Fruit fly (Drosophila melanogaster) whole organism, embryonic: ENCODE results near the gene sud1.

Experiments used
- Abd-B ChIP-seq: fragments of 200-800 bp; sonication (Bioruptor generic); optimal IDR thresholded peaks from 2 replicates; lab custom pipeline; 2018; ENCODE audit warnings: missing biosample characterization, mild to moderate bottlenecking, missing genetic modification characterization, moderate library complexity
- Atf6 ChIP-seq: fragments of 200-800 bp; sonication (Bioruptor generic); IDR thresholded peaks from 2 replicates; pipeline ENCODE4 v1.3.6; 2022; ENCODE audit warnings: missing biosample characterization, missing genetic modification characterization
- BEAF-32 ChIP-seq: fragments of 200-800 bp; sonication (Bioruptor generic); optimal IDR thresholded peaks from 3 replicates; lab custom pipeline; 2017; ENCODE audit warnings: missing biosample characterization, missing genetic modification characterization, mild to moderate bottlenecking, moderate library complexity, missing genetic modification reagents
- Bteb2 ChIP-seq: fragments of 200-800 bp; sonication (Bioruptor generic); optimal IDR thresholded peaks from 2 replicates; lab custom pipeline; 2016; ENCODE audit warnings: missing biosample characterization, missing genetic modification characterization
- C15 ChIP-seq: fragments of 200-800 bp; sonication (Bioruptor generic); IDR thresholded peaks from 3 replicates; pipeline ENCODE4 v1.3.6; 2022; ENCODE audit warnings: missing biosample characterization, missing genetic modification characterization
- CG10431 ChIP-seq: fragments of 200-800 bp; sonication (Bioruptor generic); optimal IDR thresholded peaks from 3 replicates; lab custom pipeline; 2018; ENCODE audit warnings: missing biosample characterization, mild to moderate bottlenecking, missing genetic modification characterization
- CG13894 ChIP-seq: fragments of 200-800 bp; sonication (Bioruptor generic); optimal IDR thresholded peaks from 3 replicates; lab custom pipeline; 2018; ENCODE audit warnings: missing biosample characterization, mild to moderate bottlenecking, missing genetic modification characterization, moderate library complexity
- CG15479 ChIP-seq: fragments of 200-800 bp; sonication (Bioruptor generic); optimal IDR thresholded peaks from 3 replicates; lab custom pipeline; 2019; ENCODE audit warnings: missing biosample characterization, mild to moderate bottlenecking, missing genetic modification characterization, moderate library complexity
- CG17361 ChIP-seq: fragments of 200-800 bp; sonication (Bioruptor generic); IDR thresholded peaks from 3 replicates; pipeline ENCODE4 v1.3.6; 2022; ENCODE audit warnings: missing biosample characterization, missing genetic modification characterization
- CG17802 ChIP-seq: fragments of 200-800 bp; sonication (Bioruptor generic); optimal IDR thresholded peaks from 2 replicates; lab custom pipeline; 2018; ENCODE audit warnings: missing biosample characterization, mild to moderate bottlenecking, missing genetic modification characterization, moderate library complexity
- CG18011 ChIP-seq: fragments of 200-800 bp; sonication (Bioruptor generic); optimal IDR thresholded peaks from 2 replicates; lab custom pipeline; 2017; ENCODE audit warnings: missing biosample characterization, missing genetic modification characterization, mild to moderate bottlenecking, moderate library complexity, missing genotype
- CG3726 ChIP-seq: fragments of 200-800 bp; sonication (Bioruptor generic); IDR thresholded peaks from 3 replicates; pipeline ENCODE4, ENCODE4 v1.3.6; 2022; ENCODE audit warnings: missing biosample characterization, missing genetic modification characterization
- CG7556 ChIP-seq: fragments of 200-800 bp; sonication (Bioruptor generic); optimal IDR thresholded peaks from 2 replicates; lab custom pipeline; 2017; ENCODE audit warnings: missing biosample characterization, mild to moderate bottlenecking, missing genetic modification characterization
- CG8478 ChIP-seq: fragments of >200 bp; optimal IDR thresholded peaks from 2 replicates; lab custom pipeline; 2018
- CG9609 ChIP-seq: fragments of 200-800 bp; sonication (Bioruptor generic); optimal IDR thresholded peaks from 3 replicates; lab custom pipeline; 2016; ENCODE audit warnings: missing biosample characterization, missing genetic modification characterization
- CHES-1-like ChIP-seq: fragments of 200-800 bp; sonication (Bioruptor generic); optimal IDR thresholded peaks from 2 replicates; lab custom pipeline; 2016; ENCODE audit warnings: missing biosample characterization, missing genetic modification characterization
- Chrac-16 ChIP-seq: fragments of 200-800 bp; sonication (Bioruptor generic); optimal IDR thresholded peaks from 3 replicates; lab custom pipeline; 2016; ENCODE audit warnings: missing biosample characterization, missing genetic modification characterization
- Dfd ChIP-seq, 2 experiments: fragments of >200 bp; optimal IDR thresholded peaks; 2 replicates each; lab custom pipeline; 2017; ENCODE audit warnings: missing biosample characterization in 2 of 2, missing genetic modification characterization in 2 of 2
- Dll ChIP-seq: fragments of 200-800 bp; sonication (Bioruptor generic); IDR thresholded peaks from 4 replicates; pipeline ENCODE4 v1.3.6; 2022; ENCODE audit warnings: missing biosample characterization, missing genetic modification characterization; ENCODE audit not compliant: partially characterized antibody
- E2f2 ChIP-seq: fragments of 200-800 bp; sonication (Bioruptor generic); IDR thresholded peaks from 2 replicates; pipeline ENCODE4 v1.3.6; 2022; ENCODE audit warnings: missing biosample characterization, missing genetic modification characterization
- Eip74EF ChIP-seq, 2 experiments: fragments of 200-800 bp in 1 of 2; fragments of >200 bp in 1 of 2; sonication (Bioruptor generic) in 1 of 2; optimal IDR thresholded peaks; 2 replicates each; lab custom pipeline; 2017 to 2019; ENCODE audit warnings: missing biosample characterization in 2 of 2, missing genetic modification characterization in 2 of 2, mild to moderate bottlenecking in 1 of 2, moderate library complexity in 1 of 2
- GATAe ChIP-seq: fragments of 200-800 bp; sonication (Bioruptor generic); conservative IDR thresholded peaks from 2 replicates; pipeline ENCODE4 v1.3.6; 2022; ENCODE audit warnings: missing biosample characterization, missing genetic modification characterization
- Hsf ChIP-seq: fragments of 200-800 bp; sonication (Bioruptor generic); optimal IDR thresholded peaks from 3 replicates; lab custom pipeline; 2016; ENCODE audit warnings: missing biosample characterization, missing genetic modification characterization
- Lim3 ChIP-seq: fragments of 200-800 bp; sonication (Bioruptor generic); IDR thresholded peaks from 2 replicates; pipeline ENCODE4 v1.3.6; 2022; ENCODE audit warnings: missing biosample characterization, missing genetic modification characterization
- Sry-β ChIP-seq: fragments of 200-800 bp; sonication (Bioruptor generic); optimal IDR thresholded peaks from 2 replicates; lab custom pipeline; 2018; ENCODE audit warnings: missing biosample characterization, mild to moderate bottlenecking, missing genetic modification characterization, moderate library complexity
- abd-A ChIP-seq: fragments of 200-800 bp; sonication (Bioruptor generic); optimal IDR thresholded peaks from 3 replicates; lab custom pipeline; 2019; ENCODE audit warnings: missing biosample characterization, mild to moderate bottlenecking, missing genetic modification characterization, moderate library complexity
- bbx ChIP-seq: fragments of 200-800 bp; sonication (Bioruptor generic); IDR thresholded peaks from 2 replicates; pipeline ENCODE4 v1.3.6; 2022; ENCODE audit warnings: missing biosample characterization, missing genetic modification characterization; ENCODE audit not compliant: partially characterized antibody
- corto ChIP-seq: fragments of 200-800 bp; sonication (Bioruptor generic); optimal IDR thresholded peaks from 2 replicates; lab custom pipeline; 2016; ENCODE audit warnings: missing biosample characterization, mild to moderate bottlenecking, missing genetic modification characterization, moderate library complexity
- dan ChIP-seq: fragments of 200-800 bp; sonication (Bioruptor generic); IDR thresholded peaks from 2 replicates; pipeline ENCODE4 v1.3.6; 2022; ENCODE audit warnings: missing biosample characterization, missing genetic modification characterization
- dmrt11E ChIP-seq: fragments of 200-800 bp; sonication (Bioruptor generic); optimal IDR thresholded peaks from 3 replicates; lab custom pipeline; 2018; ENCODE audit warnings: missing biosample characterization, mild to moderate bottlenecking, missing genetic modification characterization, moderate library complexity
- en ChIP-seq: fragments of 200-800 bp; sonication (Bioruptor generic); optimal IDR thresholded peaks from 2 replicates; lab custom pipeline; 2016; ENCODE audit warnings: missing biosample characterization, missing genetic modification characterization
- eve ChIP-seq, 2 experiments: fragments of >200 bp; optimal IDR thresholded peaks; 2 replicates each; lab custom pipeline; 2017; ENCODE audit warnings: missing biosample characterization in 2 of 2, missing genetic modification characterization in 2 of 2
- fd64A ChIP-seq: fragments of 200-800 bp; sonication (Bioruptor generic); optimal IDR thresholded peaks from 3 replicates; lab custom pipeline; 2018; ENCODE audit warnings: missing biosample characterization, mild to moderate bottlenecking, missing genetic modification characterization
- fru ChIP-seq: fragments of >200 bp; optimal IDR thresholded peaks from 2 replicates; lab custom pipeline; 2017
- gfzf ChIP-seq: fragments of 200-800 bp; sonication (Bioruptor generic); optimal IDR thresholded peaks from 2 replicates; lab custom pipeline; 2016; ENCODE audit warnings: missing biosample characterization, mild to moderate bottlenecking, missing genetic modification characterization, moderate library complexity
- lola ChIP-seq, 3 experiments: fragments of >200 bp in 2 of 3; fragments of 200-800 bp in 1 of 3; sonication (Bioruptor generic) in 1 of 3; optimal IDR thresholded peaks; 2 replicates each; lab custom pipeline; 2017 to 2019; ENCODE audit warnings: missing biosample characterization in 3 of 3, missing genetic modification characterization in 3 of 3, mild to moderate bottlenecking in 1 of 3, moderate library complexity in 1 of 3
- luna ChIP-seq: fragments of 200-800 bp; sonication (Bioruptor generic); optimal IDR thresholded peaks from 2 replicates; lab custom pipeline; 2016; ENCODE audit warnings: missing biosample characterization, missing genetic modification characterization
- org-1 ChIP-seq: fragments of 200-800 bp; sonication (Bioruptor generic); optimal IDR thresholded peaks from 2 replicates; lab custom pipeline; 2017; ENCODE audit warnings: missing biosample characterization, missing genetic modification characterization
- prd ChIP-seq, 3 experiments: fragments of >200 bp in 2 of 3; fragments of 200-800 bp in 1 of 3; sonication (Bioruptor generic) in 1 of 3; optimal IDR thresholded peaks in 2 of 3; IDR thresholded peaks in 1 of 3; 2 replicates in 2 of 3; 3 replicates in 1 of 3; pipeline versions ENCODE4 v1.3.6 to Lab custom; 2017 to 2022; ENCODE audit warnings: missing biosample characterization in 1 of 3, missing genetic modification characterization in 1 of 3
- psq ChIP-seq: fragments of 200-800 bp; sonication (Bioruptor generic); optimal IDR thresholded peaks from 2 replicates; lab custom pipeline; 2017; ENCODE audit warnings: missing biosample characterization, missing genetic modification characterization
- shn ChIP-seq: fragments of 200-800 bp; sonication (Bioruptor generic); optimal IDR thresholded peaks from 3 replicates; lab custom pipeline; 2016; ENCODE audit warnings: missing biosample characterization, missing genetic modification characterization
- sr ChIP-seq: fragments of 200-800 bp; sonication (Bioruptor generic); IDR thresholded peaks from 3 replicates; pipeline ENCODE4 v1.3.6; 2022; ENCODE audit warnings: missing biosample characterization, missing genetic modification characterization
- stwl ChIP-seq: fragments of 200-800 bp; sonication (Bioruptor generic); optimal IDR thresholded peaks from 3 replicates; lab custom pipeline; 2018; ENCODE audit warnings: missing biosample characterization, mild to moderate bottlenecking, missing genetic modification characterization, moderate library complexity
- sug ChIP-seq: fragments of 200-800 bp; optimal IDR thresholded peaks from 2 replicates; lab custom pipeline; 2019; ENCODE audit warnings: missing biosample characterization, mild to moderate bottlenecking, missing genetic modification characterization, moderate library complexity
- tio ChIP-seq: fragments of 200-800 bp; sonication (Bioruptor generic); optimal IDR thresholded peaks from 2 replicates; lab custom pipeline; 2017; ENCODE audit warnings: missing biosample characterization, missing genetic modification characterization, inconsistent platforms
- trh ChIP-seq: fragments of 200-800 bp; sonication (Bioruptor generic); optimal IDR thresholded peaks from 2 replicates; lab custom pipeline; 2016; ENCODE audit warnings: missing biosample characterization, missing genetic modification characterization
- ttk ChIP-seq: fragments of 200-800 bp; sonication (Bioruptor generic); IDR thresholded peaks from 2 replicates; pipeline ENCODE4 v2.1.2; 2022; ENCODE audit warnings: missing biosample characterization, missing genetic modification characterization
- unc-4 ChIP-seq: fragments of 200-800 bp; sonication (Bioruptor generic); IDR thresholded peaks from 2 replicates; pipeline ENCODE4 v1.3.6; 2022; ENCODE audit warnings: missing biosample characterization, missing genetic modification characterization; ENCODE audit not compliant: partially characterized antibody

Gene sud1

DNA sequence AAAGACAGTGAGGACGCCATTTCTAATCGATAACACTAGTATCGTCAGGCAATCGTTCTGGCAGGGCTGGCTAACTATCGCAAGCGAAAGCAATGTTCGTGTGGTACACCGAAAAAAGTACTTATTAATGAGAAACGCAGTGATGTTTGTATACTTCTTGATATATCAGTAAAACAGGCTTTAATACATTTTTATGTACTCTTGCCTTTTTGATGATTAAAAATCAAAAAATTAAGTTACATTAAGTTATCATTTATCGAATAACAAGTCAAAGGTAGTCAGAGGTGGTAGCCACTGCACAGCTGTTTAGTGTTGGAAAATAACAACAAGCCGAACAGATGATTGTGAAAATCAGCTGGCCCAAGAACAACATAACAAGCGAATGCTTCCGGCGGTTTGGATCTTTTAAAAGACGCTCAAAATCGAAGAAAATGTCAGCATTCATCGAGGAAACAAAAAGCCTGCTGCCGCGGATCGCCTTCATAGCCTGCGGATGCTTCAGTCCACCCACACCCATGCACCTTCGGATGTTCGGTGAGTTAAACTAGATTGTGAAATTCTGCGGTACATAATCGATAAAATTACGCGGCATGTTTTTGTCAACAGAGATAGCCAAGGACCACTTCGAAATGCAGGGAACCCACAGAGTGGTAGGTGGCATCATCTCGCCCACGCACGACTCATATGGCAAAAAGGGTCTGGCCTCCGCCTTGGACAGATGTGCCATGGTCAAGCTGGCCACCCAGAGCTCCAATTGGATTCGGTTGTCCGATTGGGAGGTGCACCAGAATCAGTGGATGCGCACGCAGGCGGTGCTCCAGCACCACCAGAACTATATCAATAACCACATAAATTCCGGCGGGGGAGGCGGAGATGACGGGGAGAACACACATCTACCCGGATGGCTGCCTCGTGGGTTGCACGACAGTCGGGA, 27.5 kb upstream of the sud1 start, which contains the start of the genes ssh and Nmnat (continued):
- TF ChIP-seq C15 (GFP tag; lab: Robert Waterston, UW) (0 out of 3 replicates have a peak, but pooled peaks have one; percentile 52), fru (lab: Kevin White, UChicago) (no peak), luna (GFP tag; lab: Kevin White, UChicago) (peak; percentile 32), eve (GFP tag; optimal IDR thresholded peaks at IDR 0.05; lab: Kevin White, UChicago) (no peak), CG7556 (GFP tag; lab: Kevin White, UChicago) (no peak), CHES-1-like (GFP tag; lab: Kevin White, UChicago) (peak; percentile 67), tio (GFP tag; lab: Kevin White, UChicago) (no peak), stwl (tag; lab: Kevin White, UChicago) (peak; percentile 65), gfzf (GFP tag; lab: Kevin White, UChicago) (peak; percentile 34), shn (GFP tag; lab: Kevin White, UChicago) (no peak), GATAe (GFP tag; lab: Robert Waterston, UW) (no peak), CG10431 (GFP tag; lab: Kevin White, UChicago) (no peak), en (GFP tag; lab: Kevin White, UChicago) (no peak), CG17361 (GFP tag; lab: Robert Waterston, UW) (no peak; the same call in 2 of the 3 replicates), unc-4 (peak; percentile 89), E2f2 (peak; percentile 32), sug (tag; lab: Kevin White, UChicago) (peak; percentile 61), Lim3 (GFP tag; lab: Robert Waterston, UW) (no peak), fd64A (no peak), CG18011 (GFP tag; lab: Kevin White, UChicago) (no peak), CG8478 (lab: Kevin White, UChicago) (peak; percentile 30), prd (optimal IDR thresholded peaks at IDR 0.05; lab: Kevin White, UChicago) (no peak), prd (GFP tag; IDR thresholded peaks at IDR 0.05; lab: Robert Waterston, UW) (no peak), abd-A (no peak), dmrt11E (tag; lab: Kevin White, UChicago) (peak; percentile 40), bbx (GFP tag; lab: Robert Waterston, UW) (peak; percentile 87), Sry-β (GFP tag; lab: Kevin White, UChicago) (peak; percentile 17), Dll (GFP tag; lab: Robert Waterston, UW) (peak; percentile 95), Abd-B (no peak), psq (GFP tag; lab: Kevin White, UChicago) (peak; percentile 60), ttk (GFP tag; lab: Robert Waterston, UW) (no peak), CG17802 (tag; lab: Kevin White, UChicago) (no peak), BEAF-32 (GFP tag; lab: Kevin White, UChicago) (peak; percentile 97), org-1 (no peak), dan (GFP tag; lab: Robert Waterston, UW) (no peak), CG3726 (GFP tag; lab: Robert Waterston, UW) (no peak), Atf6 (GFP tag; lab: Robert Waterston, UW) (peak; percentile 30; the same call in 1 of the 2 replicates), Eip74EF (GFP tag; optimal IDR thresholded peaks at IDR 0.05; lab: Kevin White, UChicago) (no peak), Hsf (GFP tag; lab: Kevin White, UChicago) (no peak), corto (no peak), CG13894 (tag; lab: Kevin White, UChicago) (no peak), Chrac-16 (GFP tag; lab: Kevin White, UChicago) (peak; percentile 39), trh (GFP tag; lab: Kevin White, UChicago) (no peak), CG9609 (GFP tag; lab: Kevin White, UChicago) (peak; percentile 9), lola (GFP tag; optimal IDR thresholded peaks at IDR 0.05; lab: Kevin White, UChicago) (peak in 1 of 3 experiments; percentile 48), CG15479 (no peak), sr (GFP tag; lab: Robert Waterston, UW) (no peak), Bteb2 (GFP tag; lab: Kevin White, UChicago) (peak; percentile 24), Dfd (GFP tag; optimal IDR thresholded peaks at IDR 0.05; lab: Kevin White, UChicago) (no peak)
